Worm (Caenorhabditis elegans): ENCODE measurements around the gene fkh-7.
A peak's percentile ranks its signal among the peaks of the same experiment; 100 is the strongest.

The fkh-7 gene

DNA sequence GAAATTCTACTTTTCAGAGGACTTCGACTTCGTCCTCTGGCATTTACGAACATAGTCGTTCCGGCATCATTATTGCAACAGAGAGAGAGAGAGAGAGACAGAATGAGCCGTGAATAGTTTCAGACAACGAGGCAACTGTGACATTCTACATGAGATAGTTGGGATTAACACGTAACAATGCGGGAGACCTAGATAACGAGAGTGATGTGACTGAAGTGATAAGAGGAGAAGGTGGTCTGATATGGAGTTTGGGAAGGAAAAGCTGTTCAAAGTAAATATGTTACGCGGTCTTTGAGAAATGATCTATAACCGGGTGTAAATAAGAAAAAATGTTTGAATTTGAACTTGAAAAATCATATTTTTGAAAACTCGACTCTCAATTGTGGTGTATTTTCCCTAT lies 75.0 kb downstream of the fkh-7 start:
- TF ChIP-seq dve-1 (tag; optimal IDR thresholded peaks at IDR 0.05; ENCODE audit: insufficient read depth), result peak; percentile 83
- no peak for TF ChIP-seq F26F4.8 (GFP tag; conservative IDR thresholded peaks at IDR 0.05)
- TF ChIP-seq nhr-77 (tag; optimal IDR thresholded peaks at IDR 0.05), result peak; percentile 26
- TF ChIP-seq attf-4 (tag; optimal IDR thresholded peaks at IDR 0.05), result no peak
- TF ChIP-seq set-16 (GFP tag; IDR thresholded peaks at IDR 0.05), result no peak
- no peak for TF ChIP-seq mxl-2 (GFP tag; conservative IDR thresholded peaks at IDR 0.05)
- TF ChIP-seq tag-97 (GFP tag; IDR thresholded peaks at IDR 0.05), result no peak
- peak; percentile 84 for TF ChIP-seq pqm-1 (tag; optimal IDR thresholded peaks at IDR 0.05)
- TF ChIP-seq F44E2.7 (GFP tag; IDR thresholded peaks at IDR 0.05), result no peak
- peak; percentile 31 for TF ChIP-seq mxl-3 (GFP tag; optimal IDR thresholded peaks at IDR 0.05)
- TF ChIP-seq daf-16 (GFP tag; optimal IDR thresholded peaks at IDR 0.05), result no peak
- TF ChIP-seq daf-16 (tag; optimal IDR thresholded peaks at IDR 0.05), result peak; percentile 93
- TF ChIP-seq hif-1 (tag; optimal IDR thresholded peaks at IDR 0.05), result peak in 1 of 2 experiments; percentile 8
- TF ChIP-seq skn-1 (tag; optimal IDR thresholded peaks at IDR 0.05), result no peak
- TF ChIP-seq unc-62 (GFP tag; optimal IDR thresholded peaks at IDR 0.05 in 1 of 2), result peak in 1 of 2 experiments; percentile 53
- TF ChIP-seq unc-62 (tag; optimal IDR thresholded peaks at IDR 0.05), result no peak
- TF ChIP-seq lsy-2 (tag; optimal IDR thresholded peaks at IDR 0.05), result no peak
- TF ChIP-seq nhr-111 (GFP tag; optimal IDR thresholded peaks at IDR 0.05), result no peak
- no peak for TF ChIP-seq F10B5.3 (tag; optimal IDR thresholded peaks at IDR 0.05)
- TF ChIP-seq mes-2 (tag; optimal IDR thresholded peaks at IDR 0.05; ENCODE audit: poor library complexity, severe bottlenecking), result peak; percentile 47
- no peak for TF ChIP-seq snpc-1.2 (GFP tag; IDR thresholded peaks at IDR 0.05)
- no peak for TF ChIP-seq arid-1 (GFP tag; conservative IDR thresholded peaks at IDR 0.05)
- peak; percentile 65 for TF ChIP-seq hlh-11 (tag; optimal IDR thresholded peaks at IDR 0.05)
- TF ChIP-seq hlh-30 (tag; optimal IDR thresholded peaks at IDR 0.05; ENCODE audit: insufficient read depth), result peak; percentile 10
- no peak for TF ChIP-seq F37D6.2 (tag; optimal IDR thresholded peaks at IDR 0.05)
- peak; percentile 90 for TF ChIP-seq dmd-6 (GFP tag; IDR thresholded peaks at IDR 0.05)
- TF ChIP-seq nhr-28 (tag; optimal IDR thresholded peaks at IDR 0.05), result peak; percentile 80
- TF ChIP-seq aha-1 (tag), result peak; percentile 32
- peak; percentile 82 for TF ChIP-seq lin-1 (GFP tag; IDR thresholded peaks at IDR 0.05)
- TF ChIP-seq hmg-1.1 (GFP tag; IDR thresholded peaks at IDR 0.05), result 0 out of 2 replicates have a peak, but pooled peaks have one; percentile 13
- no peak for TF ChIP-seq egl-27 (tag; optimal IDR thresholded peaks at IDR 0.05)
- no peak for TF ChIP-seq aly-2 (tag; optimal IDR thresholded peaks at IDR 0.05)
- no peak for TF ChIP-seq mep-1 (tag; optimal IDR thresholded peaks at IDR 0.05)
- TF ChIP-seq saeg-2 (GFP tag; IDR thresholded peaks at IDR 0.05), result no peak

All from whole organism, L4 larva.